Worm (Caenorhabditis elegans) whole organism, L4 larva: ENCODE measurements around the gene gck-3.
A peak's percentile ranks its signal among the peaks of the same experiment; 100 is the strongest.
"Not testable (repeated sequence)": the region's sequence is repeated elsewhere in the genome, so short reads cannot be mapped to it uniquely, and the experiment has no call there.

Experiments
- D1046.2 ChIP-seq: fragments of 200-800 bp; sonication (Bioruptor generic); IDR thresholded peaks from 2 replicates; pipeline ENCODE4 v1.3.6; 2022; ENCODE audit warnings: missing genetic modification characterization, missing compliant biosample characterization
- F37D6.2 ChIP-seq: sonication (generic microtip); optimal IDR thresholded peaks from 2 replicates; lab custom pipeline; 2016; ENCODE audit warnings: mild to moderate bottlenecking, missing genetic modification characterization, missing compliant biosample characterization
- F49E8.2 ChIP-seq: sonication (generic microtip); optimal IDR thresholded peaks from 2 replicates; lab custom pipeline; 2016; ENCODE audit warnings: missing compliant biosample characterization, mild to moderate bottlenecking, missing genetic modification characterization, borderline replicate concordance
- ama-1 ChIP-seq: fragments of 150-350 bp; optimal IDR thresholded peaks from 2 replicates; lab custom pipeline; 2014; ENCODE audit warnings: inconsistent platforms, mixed read lengths
- attf-4 ChIP-seq: sonication (generic microtip); optimal IDR thresholded peaks from 3 replicates; lab custom pipeline; 2017; ENCODE audit warnings: missing biosample characterization, missing genetic modification characterization
- ceh-82 ChIP-seq: sonication (generic microtip); optimal IDR thresholded peaks from 2 replicates; lab custom pipeline; 2017; ENCODE audit warnings: missing biosample characterization, missing genetic modification characterization
- ctbp-1 ChIP-seq: fragments of 200-800 bp; sonication (Bioruptor generic); IDR thresholded peaks from 2 replicates; pipeline ENCODE4 v1.3.6; 2022; ENCODE audit warnings: missing genetic modification reagents, missing genetic modification characterization, missing compliant biosample characterization
- dmd-6 ChIP-seq: fragments of 200-800 bp; sonication (Bioruptor generic); IDR thresholded peaks from 2 replicates; pipeline ENCODE4 v1.3.6; 2022; ENCODE audit warnings: missing genetic modification reagents, missing genetic modification characterization, missing compliant biosample characterization
- dmd-8 ChIP-seq: fragments of 200-800 bp; sonication (Bioruptor generic); IDR thresholded peaks from 2 replicates; pipeline ENCODE4 v1.3.6; 2022; ENCODE audit warnings: missing genetic modification characterization, missing compliant biosample characterization
- duxl-1 ChIP-seq: sonication (generic microtip); optimal IDR thresholded peaks from 2 replicates; lab custom pipeline; 2016; ENCODE audit warnings: mild to moderate bottlenecking, missing genetic modification characterization, moderate library complexity, missing compliant biosample characterization; ENCODE audit not compliant: poor library complexity
- egl-27 ChIP-seq: sonication (generic microtip); optimal IDR thresholded peaks from 3 replicates; lab custom pipeline; 2017; ENCODE audit warnings: missing biosample characterization, missing genetic modification reagents, missing genetic modification characterization
- fkh-10 ChIP-seq: fragments of 150-350 bp; optimal IDR thresholded peaks from 2 replicates; lab custom pipeline; 2014; ENCODE audit warnings: missing biosample characterization, missing genetic modification reagents, missing genetic modification characterization
- hlh-11 ChIP-seq: fragments of 200-800 bp; sonication (Bioruptor generic); optimal IDR thresholded peaks from 2 replicates; lab custom pipeline; 2018; ENCODE audit warnings: mild to moderate bottlenecking, missing genetic modification characterization, missing compliant biosample characterization
- lir-3 ChIP-seq: sonication (generic microtip); optimal IDR thresholded peaks from 2 replicates; lab custom pipeline; 2016; ENCODE audit warnings: mild to moderate bottlenecking, missing genetic modification characterization, missing compliant biosample characterization
- lsy-2 ChIP-seq, 2 experiments: fragments of 150-350 bp in 1 of 2; sonication (generic microtip) in 1 of 2; optimal IDR thresholded peaks; 2 replicates each; lab custom pipeline; 2014 to 2017; ENCODE audit warnings: missing biosample characterization in 2 of 2, missing genetic modification characterization in 2 of 2
- mxl-2 ChIP-seq: fragments of 200-800 bp; sonication (Bioruptor generic); conservative IDR thresholded peaks from 2 replicates; pipeline ENCODE4 v1.3.6; 2022; ENCODE audit warnings: missing genetic modification reagents, missing genetic modification characterization, missing compliant biosample characterization
- nhr-102 ChIP-seq: sonication (generic microtip); optimal IDR thresholded peaks from 2 replicates; lab custom pipeline; 2016; ENCODE audit warnings: mild to moderate bottlenecking, missing genetic modification characterization, moderate library complexity, missing compliant biosample characterization
- nhr-237 ChIP-seq: sonication (generic microtip); optimal IDR thresholded peaks from 2 replicates; lab custom pipeline; 2017; ENCODE audit warnings: missing biosample characterization, missing genetic modification characterization
- nhr-41 ChIP-seq: fragments of 200-800 bp; sonication (Bioruptor generic); IDR thresholded peaks from 2 replicates; pipeline ENCODE4 v1.3.6; 2022; ENCODE audit warnings: missing genetic modification reagents, missing genetic modification characterization, missing compliant biosample characterization
- nhr-48 ChIP-seq: sonication (generic microtip); optimal IDR thresholded peaks from 2 replicates; lab custom pipeline; 2016; ENCODE audit warnings: mild to moderate bottlenecking, missing genetic modification characterization, missing compliant biosample characterization
- nhr-6 ChIP-seq: fragments of 150-350 bp; optimal IDR thresholded peaks from 2 replicates; lab custom pipeline; 2014; ENCODE audit warnings: missing biosample characterization, missing genetic modification characterization
- php-3 ChIP-seq: fragments of 200-800 bp; sonication (Bioruptor generic); IDR thresholded peaks from 2 replicates; pipeline ENCODE4 v1.3.6; 2022; ENCODE audit warnings: missing genetic modification reagents, missing genetic modification characterization, missing compliant biosample characterization
- saeg-2 ChIP-seq: fragments of 200-800 bp; sonication (Bioruptor generic); IDR thresholded peaks from 2 replicates; pipeline ENCODE4 v1.3.6; 2022; ENCODE audit warnings: missing genetic modification reagents, missing genetic modification characterization, missing compliant biosample characterization
- set-16 ChIP-seq: fragments of 200-800 bp; sonication (Bioruptor generic); IDR thresholded peaks from 2 replicates; pipeline ENCODE4 v1.3.6; 2022; ENCODE audit warnings: missing genetic modification reagents, missing genetic modification characterization, missing compliant biosample characterization
- skn-1 ChIP-seq: fragments of 150-350 bp; optimal IDR thresholded peaks from 2 replicates; lab custom pipeline; 2014; ENCODE audit warnings: missing biosample characterization, missing genetic modification characterization
- spr-3 ChIP-seq: fragments of 200-800 bp; sonication (Bioruptor generic); optimal IDR thresholded peaks from 2 replicates; lab custom pipeline; 2018; ENCODE audit warnings: mild to moderate bottlenecking, missing genetic modification characterization, missing compliant biosample characterization
- zip-2 ChIP-seq: fragments of 150-350 bp; optimal IDR thresholded peaks from 2 replicates; lab custom pipeline; 2014; ENCODE audit warnings: missing biosample characterization, missing genetic modification characterization
- ztf-11 ChIP-seq: fragments of 150-350 bp; optimal IDR thresholded peaks from 2 replicates; lab custom pipeline; 2014; ENCODE audit warnings: missing biosample characterization, missing genetic modification characterization
- ztf-7 ChIP-seq: fragments of 150-350 bp; optimal IDR thresholded peaks from 2 replicates; lab custom pipeline; 2014; ENCODE audit warnings: missing biosample characterization, missing genetic modification characterization

gck-3 gene

ce11 chrV:17966747-17967146 is at the start of gene gck-3:
Gene gck-3, minus strand, starts transcription at chrV:17966847.
- no peak for TF ChIP-seq ctbp-1 (GFP tag; lab: Robert Waterston, UW)

- TF ChIP-seq duxl-1 (no peak), F49E8.2 (tag; lab: Kevin White, UChicago) (no peak), dmd-6 (GFP tag; lab: Robert Waterston, UW) (no peak), D1046.2 (no peak), nhr-6 (tag; lab: Kevin White, UChicago) (no peak)
Observed at ce11 chrV:18014116-18014515, 47.5 kb upstream of the gck-3 start, which contains the start of gene srh-133. Gene srh-133, minus strand, starts transcription at chrV:18014216.

ce11 chrV:18010737-18011136 is 44.1 kb upstream of the gck-3 start, which contains the start of gene Y59A8B.26:
Gene Y59A8B.26, minus strand, starts transcription at chrV:18010837.
- not testable (repeated sequence) for TF ChIP-seq mxl-2 (GFP tag; lab: Robert Waterston, UW); spr-3 (GFP tag; lab: Kevin White, UChicago); dmd-8 (GFP tag; lab: Robert Waterston, UW)
- TF ChIP-seq, all 104 proteins: peak for 0; not testable (repeated sequence) for 104

- TF ChIP-seq skn-1 (tag; lab: Kevin White, UChicago) (no peak), egl-27 (tag; lab: Kevin White, UChicago) (no peak), set-16 (GFP tag; lab: Robert Waterston, UW) (peak; percentile 60), saeg-2 (GFP tag; lab: Robert Waterston, UW) (no peak)
Observed at ce11 chrV:18008680-18009079, 42.0 kb upstream of the gck-3 start.

ce11 chrV:18006930-18007329 is 40.3 kb upstream of the gck-3 start, which contains the start of gene Y59A8B.19:
Gene Y59A8B.19, plus strand, starts transcription at chrV:18007230.
- not testable (repeated sequence) for TF ChIP-seq nhr-102; ztf-7 (tag; lab: Kevin White, UChicago); fkh-10

ce11 chrV:18003876-18004275 is 37.2 kb upstream of the gck-3 start:
- peak; percentile 28 for TF ChIP-seq hlh-11 (tag; lab: Kevin White, UChicago)
- TF ChIP-seq zip-2, result no peak
- TF ChIP-seq F37D6.2 (tag; lab: Kevin White, UChicago), result no peak
- peak; percentile 26 for TF ChIP-seq nhr-48 (tag; lab: Kevin White, UChicago)
- TF ChIP-seq, all 104 proteins: peak for 2

- TF ChIP-seq ama-1 (lab: Kevin White, UChicago) (no peak), attf-4 (tag; lab: Kevin White, UChicago) (no peak)
Observed at ce11 chrV:18001268-18001667, 34.6 kb upstream of the gck-3 start, which contains the start of gene lon-8. Gene lon-8, minus strand, starts transcription at chrV:18001368.

- TF ChIP-seq ceh-82 (no peak), lsy-2 (tag; optimal IDR thresholded peaks at IDR 0.05; lab: Kevin White, UChicago) (peak in 1 of 2 experiments; percentile 15), nhr-41 (GFP tag; lab: Robert Waterston, UW) (no peak), php-3 (no peak), ztf-11 (tag; lab: Kevin White, UChicago) (no peak), lir-3 (tag; lab: Kevin White, UChicago) (no peak), nhr-237 (no peak)
Observed at ce11 chrV:17985960-17986359, 19.3 kb upstream of the gck-3 start, which contains the start of gene Y59A8B.21. Gene Y59A8B.21, plus strand, starts transcription at chrV:17986260.
